Fruit fly (Drosophila melanogaster) whole organism, embryonic: ENCODE measurements around the gene htk.

Experiments
- fd102C ChIP-seq: fragments of 200-800 bp; sonication (Bioruptor generic); optimal IDR thresholded peaks from 2 replicates; lab custom pipeline; 2018; ENCODE audit warnings: missing biosample characterization, mild to moderate bottlenecking, missing genetic modification characterization, moderate library complexity
- org-1 ChIP-seq: fragments of 200-800 bp; sonication (Bioruptor generic); optimal IDR thresholded peaks from 2 replicates; lab custom pipeline; 2017; ENCODE audit warnings: missing biosample characterization, missing genetic modification characterization
- repo ChIP-seq: fragments of 200-800 bp; sonication (Bioruptor generic); optimal IDR thresholded peaks from 2 replicates; lab custom pipeline; 2016; ENCODE audit warnings: missing biosample characterization, missing genetic modification characterization

- TF ChIP-seq fd102C (GFP tag; lab: Kevin White, UChicago) = no peak
- no peak for TF ChIP-seq org-1
- TF ChIP-seq repo = no peak
Observed at dm6 chrX:18883999-18884671, 40.7 kb downstream of the htk start, which contains the start of gene CG7332.
